Worm (Caenorhabditis elegans) whole organism, L1 larva: ENCODE results near the gene C50C3.5.

Experiments
- ceh-90 ChIP-seq: sonication (generic microtip); optimal IDR thresholded peaks from 2 replicates; lab custom pipeline; 2016; ENCODE audit warnings: missing genetic modification characterization, missing compliant biosample characterization
- ces-1 ChIP-seq: fragments of 150-350 bp; optimal IDR thresholded peaks from 2 replicates; lab custom pipeline; 2014; ENCODE audit warnings: missing biosample characterization, missing genetic modification reagents, missing genetic modification characterization
- fkh-4 ChIP-seq: sonication (generic microtip); optimal IDR thresholded peaks from 2 replicates; lab custom pipeline; 2016; ENCODE audit warnings: missing compliant biosample characterization, missing genetic modification characterization, borderline replicate concordance
- jun-1 ChIP-seq: fragments of 150-350 bp; optimal IDR thresholded peaks from 2 replicates; lab custom pipeline; 2014; ENCODE audit warnings: missing biosample characterization, missing genetic modification reagents, missing genetic modification characterization
- lsy-2 ChIP-seq, 2 experiments: fragments of 150-350 bp; optimal IDR thresholded peaks; 2 replicates each; lab custom pipeline; 2014; ENCODE audit warnings: missing biosample characterization in 2 of 2, missing genetic modification characterization in 2 of 2
- nhr-28 ChIP-seq: fragments of 150-350 bp; optimal IDR thresholded peaks from 2 replicates; lab custom pipeline; 2014; ENCODE audit warnings: missing biosample characterization, missing genetic modification characterization
- nhr-90 ChIP-seq: sonication (generic microtip); optimal IDR thresholded peaks from 2 replicates; lab custom pipeline; 2016; ENCODE audit warnings: mild to moderate bottlenecking, missing genetic modification characterization, missing compliant biosample characterization; ENCODE audit not compliant: poor library complexity
- sptf-1 ChIP-seq: fragments of 150-350 bp; optimal IDR thresholded peaks from 2 replicates; lab custom pipeline; 2014; ENCODE audit warnings: missing biosample characterization, missing genetic modification characterization
- tbx-2 ChIP-seq: sonication (generic microtip); optimal IDR thresholded peaks from 2 replicates; lab custom pipeline; 2016; ENCODE audit warnings: missing genetic modification characterization, missing compliant biosample characterization
- unc-98 ChIP-seq: fragments of 200-800 bp; sonication (Bioruptor generic); IDR thresholded peaks from 2 replicates; pipeline ENCODE4 v1.3.6; 2022; ENCODE audit warnings: missing genetic modification characterization, missing compliant biosample characterization
- ztf-11 ChIP-seq, 2 experiments: sonication (generic microtip); optimal IDR thresholded peaks; 2 replicates each; lab custom pipeline; 2016 to 2017; ENCODE audit warnings: missing genetic modification characterization in 2 of 2, missing biosample characterization in 1 of 2, missing compliant biosample characterization in 1 of 2

DNA sequence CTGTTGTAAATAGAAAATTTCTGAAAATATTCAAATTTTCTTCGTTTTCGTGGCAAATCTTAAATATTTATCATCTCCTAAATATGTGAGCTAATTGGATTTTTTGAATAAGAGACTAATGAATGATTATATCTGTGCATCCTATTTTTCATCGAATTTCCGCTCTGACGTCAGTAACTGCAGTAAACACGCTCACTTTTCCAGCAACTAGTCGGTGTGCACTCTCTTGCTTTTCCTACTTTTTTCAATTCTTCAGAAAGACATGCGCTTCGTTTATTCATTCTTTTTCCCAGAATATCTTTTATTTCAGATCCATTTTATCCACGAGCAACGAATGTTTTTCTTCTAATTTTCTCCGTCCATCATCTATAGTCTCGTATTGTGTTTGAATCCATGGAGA, 50.5 kb downstream of the C50C3.5 start:
- TF ChIP-seq sptf-1 (tag; lab: Kevin White, UChicago): no peak
- TF ChIP-seq fkh-4 (tag; lab: Kevin White, UChicago): no peak
- TF ChIP-seq lsy-2 (tag; optimal IDR thresholded peaks at IDR 0.05; lab: Kevin White, UChicago): no peak
- no peak for TF ChIP-seq tbx-2 (tag; lab: Kevin White, UChicago)
- TF ChIP-seq unc-98 (GFP tag; lab: Robert Waterston, UW): no peak
- no peak for TF ChIP-seq nhr-28 (tag; lab: Kevin White, UChicago)
- TF ChIP-seq ztf-11 (tag; optimal IDR thresholded peaks at IDR 0.05; lab: Kevin White, UChicago): no peak
- TF ChIP-seq jun-1 (tag; lab: Kevin White, UChicago): no peak
- no peak for TF ChIP-seq nhr-90 (tag; lab: Kevin White, UChicago)
- no peak for TF ChIP-seq ceh-90 (tag; lab: Kevin White, UChicago)
- TF ChIP-seq ces-1 (GFP tag; lab: Kevin White, UChicago): no peak
